Worm (Caenorhabditis elegans): Measurements from ENCODE around the gene npp-23.

Gene npp-23

ce11 chrIV:8864672-8865071 lies 4.8 kb downstream of the npp-23 start:
- TF ChIP-seq cog-1 (tag; optimal IDR thresholded peaks at IDR 0.05) (no peak), ref-1 (GFP tag; conservative IDR thresholded peaks at IDR 0.05) (no peak), flt-1 (GFP tag; IDR thresholded peaks at IDR 0.05) (no peak), klf-2 (GFP tag; conservative IDR thresholded peaks at IDR 0.05) (no peak), med-1 (GFP tag; optimal IDR thresholded peaks at IDR 0.05; ENCODE audit: insufficient read depth) (no peak), T22C8.4 (GFP tag; IDR thresholded peaks at IDR 0.05) (no peak), ztf-29 (GFP tag; IDR thresholded peaks at IDR 0.05) (no peak), ztf-23 (GFP tag; IDR thresholded peaks at IDR 0.05) (no peak), tab-1 (GFP tag; IDR thresholded peaks at IDR 0.05) (no peak)

ce11 chrIV:8855963-8856362 lies 13.5 kb downstream of the npp-23 start, which contains the start of gene T11B7.5:
Gene T11B7.5, minus strand, starts transcription at chrIV:8856063.
- TF ChIP-seq T22C8.4 (GFP tag; IDR thresholded peaks at IDR 0.05) (no peak), ref-1 (GFP tag; conservative IDR thresholded peaks at IDR 0.05) (no peak), ztf-29 (GFP tag; IDR thresholded peaks at IDR 0.05) (no peak), flt-1 (GFP tag; IDR thresholded peaks at IDR 0.05) (no peak), cog-1 (tag; optimal IDR thresholded peaks at IDR 0.05) (no peak), ztf-23 (GFP tag; IDR thresholded peaks at IDR 0.05) (no peak), med-1 (GFP tag; optimal IDR thresholded peaks at IDR 0.05; ENCODE audit: insufficient read depth) (no peak), klf-2 (GFP tag; conservative IDR thresholded peaks at IDR 0.05) (no peak), tab-1 (GFP tag; IDR thresholded peaks at IDR 0.05) (no peak)

- TF ChIP-seq ztf-29 (GFP tag; IDR thresholded peaks at IDR 0.05) (no peak), ref-1 (GFP tag; conservative IDR thresholded peaks at IDR 0.05) (no peak), ztf-23 (GFP tag; IDR thresholded peaks at IDR 0.05) (no peak), flt-1 (GFP tag; IDR thresholded peaks at IDR 0.05) (no peak), T22C8.4 (GFP tag; IDR thresholded peaks at IDR 0.05) (no peak), cog-1 (tag; optimal IDR thresholded peaks at IDR 0.05) (no peak), klf-2 (GFP tag; conservative IDR thresholded peaks at IDR 0.05) (no peak), tab-1 (GFP tag; IDR thresholded peaks at IDR 0.05) (no peak), med-1 (GFP tag; optimal IDR thresholded peaks at IDR 0.05; ENCODE audit: insufficient read depth) (no peak)
Observed at ce11 chrIV:8853301-8853700, 16.2 kb downstream of the npp-23 start.

ce11 chrIV:8852194-8852593 lies 17.3 kb downstream of the npp-23 start, which contains the start of gene alp-1:
Gene alp-1, plus strand, starts transcription at chrIV:8852494.
- no peak for TF ChIP-seq klf-2 (GFP tag; conservative IDR thresholded peaks at IDR 0.05)
- no peak for TF ChIP-seq tab-1 (GFP tag; IDR thresholded peaks at IDR 0.05)
- no peak for TF ChIP-seq flt-1 (GFP tag; IDR thresholded peaks at IDR 0.05)
- no peak for TF ChIP-seq ztf-29 (GFP tag; IDR thresholded peaks at IDR 0.05)
- no peak for TF ChIP-seq cog-1 (tag; optimal IDR thresholded peaks at IDR 0.05)
- TF ChIP-seq ref-1 (GFP tag; conservative IDR thresholded peaks at IDR 0.05), result no peak
- no peak for TF ChIP-seq ztf-23 (GFP tag; IDR thresholded peaks at IDR 0.05)
- no peak for TF ChIP-seq T22C8.4 (GFP tag; IDR thresholded peaks at IDR 0.05)
- no peak for TF ChIP-seq med-1 (GFP tag; optimal IDR thresholded peaks at IDR 0.05; ENCODE audit: insufficient read depth)

DNA sequence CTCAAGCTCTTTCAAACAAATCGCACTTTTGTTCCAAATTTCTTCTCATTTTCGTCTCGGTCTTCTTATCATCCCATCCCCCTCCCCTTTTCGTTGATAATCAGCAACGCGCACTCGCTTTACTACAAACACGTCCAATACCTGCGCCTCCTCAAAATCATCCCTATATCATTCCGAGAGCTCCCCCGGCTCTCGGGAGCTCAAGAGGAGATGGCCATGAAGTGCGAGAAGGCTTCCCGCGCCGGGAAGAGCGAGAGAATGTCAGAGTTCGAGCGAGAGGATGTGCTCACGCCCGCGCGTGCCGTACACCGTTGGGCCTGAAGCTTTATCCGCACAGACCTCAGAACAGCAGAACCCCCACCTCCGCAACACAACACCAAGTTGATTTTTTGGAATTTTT lies 18.7 kb downstream of the npp-23 start:
- TF ChIP-seq T22C8.4 (GFP tag; IDR thresholded peaks at IDR 0.05) (no peak), cog-1 (tag; optimal IDR thresholded peaks at IDR 0.05) (no peak), ref-1 (GFP tag; conservative IDR thresholded peaks at IDR 0.05) (no peak)

ce11 chrIV:8848983-8849382 lies 20.5 kb downstream of the npp-23 start:
- no peak for TF ChIP-seq ztf-29 (GFP tag; IDR thresholded peaks at IDR 0.05)
- TF ChIP-seq ref-1 (GFP tag; conservative IDR thresholded peaks at IDR 0.05), result no peak
- no peak for TF ChIP-seq klf-2 (GFP tag; conservative IDR thresholded peaks at IDR 0.05)
- no peak for TF ChIP-seq ztf-23 (GFP tag; IDR thresholded peaks at IDR 0.05)
- TF ChIP-seq flt-1 (GFP tag; IDR thresholded peaks at IDR 0.05), result no peak
- no peak for TF ChIP-seq med-1 (GFP tag; optimal IDR thresholded peaks at IDR 0.05; ENCODE audit: insufficient read depth)
- TF ChIP-seq tab-1 (GFP tag; IDR thresholded peaks at IDR 0.05), result no peak
- no peak for TF ChIP-seq T22C8.4 (GFP tag; IDR thresholded peaks at IDR 0.05)
- no peak for TF ChIP-seq cog-1 (tag; optimal IDR thresholded peaks at IDR 0.05)

- TF ChIP-seq flt-1 (GFP tag; IDR thresholded peaks at IDR 0.05) (no peak), cog-1 (tag; optimal IDR thresholded peaks at IDR 0.05) (no peak), tab-1 (GFP tag; IDR thresholded peaks at IDR 0.05) (no peak), ref-1 (GFP tag; conservative IDR thresholded peaks at IDR 0.05) (no peak)
Observed at ce11 chrIV:8847918-8848317, 21.6 kb downstream of the npp-23 start, which contains the start of gene col-118. Gene col-118, plus strand, starts transcription at chrIV:8848218.

DNA sequence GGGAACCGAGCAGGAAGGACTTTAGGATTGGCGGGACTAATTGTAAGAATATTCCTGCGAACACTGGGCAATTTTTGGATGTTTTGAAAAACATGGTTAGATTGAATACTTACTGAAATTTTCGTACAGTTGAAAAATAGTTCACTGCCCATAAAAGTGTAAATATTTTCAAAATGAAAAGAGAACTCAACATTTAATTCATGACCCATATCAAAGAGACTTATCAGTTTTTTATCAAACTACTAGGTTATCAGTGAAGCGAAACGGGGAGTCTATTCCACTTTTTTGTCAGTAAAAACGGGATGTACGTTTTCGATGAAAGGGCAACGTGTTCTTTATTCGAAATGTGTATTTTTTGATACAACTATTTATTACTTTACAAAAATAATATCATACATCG lies 23.6 kb downstream of the npp-23 start:
- no peak for TF ChIP-seq ztf-29 (GFP tag; IDR thresholded peaks at IDR 0.05)
- no peak for TF ChIP-seq med-1 (GFP tag; optimal IDR thresholded peaks at IDR 0.05; ENCODE audit: insufficient read depth)
- no peak for TF ChIP-seq ztf-23 (GFP tag; IDR thresholded peaks at IDR 0.05)
- TF ChIP-seq tab-1 (GFP tag; IDR thresholded peaks at IDR 0.05), result no peak
- no peak for TF ChIP-seq flt-1 (GFP tag; IDR thresholded peaks at IDR 0.05)
- TF ChIP-seq klf-2 (GFP tag; conservative IDR thresholded peaks at IDR 0.05), result no peak
- no peak for TF ChIP-seq cog-1 (tag; optimal IDR thresholded peaks at IDR 0.05)
- TF ChIP-seq T22C8.4 (GFP tag; IDR thresholded peaks at IDR 0.05), result no peak
- TF ChIP-seq ref-1 (GFP tag; conservative IDR thresholded peaks at IDR 0.05), result no peak

ce11 chrIV:8844457-8844856 lies 25.0 kb downstream of the npp-23 start, which contains the start of gene T11B7.2:
Gene T11B7.2, minus strand, starts transcription at chrIV:8844557.
- no peak for TF ChIP-seq ztf-29 (GFP tag; IDR thresholded peaks at IDR 0.05)
- no peak for TF ChIP-seq ref-1 (GFP tag; conservative IDR thresholded peaks at IDR 0.05)
- no peak for TF ChIP-seq flt-1 (GFP tag; IDR thresholded peaks at IDR 0.05)
- TF ChIP-seq T22C8.4 (GFP tag; IDR thresholded peaks at IDR 0.05), result no peak
- TF ChIP-seq tab-1 (GFP tag; IDR thresholded peaks at IDR 0.05), result no peak
- TF ChIP-seq cog-1 (tag; optimal IDR thresholded peaks at IDR 0.05), result no peak
- no peak for TF ChIP-seq klf-2 (GFP tag; conservative IDR thresholded peaks at IDR 0.05)
- no peak for TF ChIP-seq med-1 (GFP tag; optimal IDR thresholded peaks at IDR 0.05; ENCODE audit: insufficient read depth)
- TF ChIP-seq ztf-23 (GFP tag; IDR thresholded peaks at IDR 0.05), result no peak

- TF ChIP-seq ztf-23 (GFP tag; IDR thresholded peaks at IDR 0.05), result no peak
- TF ChIP-seq tab-1 (GFP tag; IDR thresholded peaks at IDR 0.05), result no peak
- TF ChIP-seq ztf-29 (GFP tag; IDR thresholded peaks at IDR 0.05), result no peak
Observed at ce11 chrIV:8840161-8840765, 29.2 kb downstream of the npp-23 start, which contains the start of the genes T28C6.11 and T11B7.1. Gene T28C6.11, minus strand, starts transcription at chrIV:8840261. Gene T11B7.1, plus strand, starts transcription at chrIV:8840715.

All from whole organism, midembryonic.